Fruit fly (Drosophila melanogaster): ENCODE results near the gene CG1544.

Gene CG1544

dm6 chr3R:31218997-31219992 is 22.6 kb downstream of the CG1544 start, which contains the start of gene ATPsynC (continued):
- peak; percentile 48 for TF ChIP-seq CrebB (tag; optimal IDR thresholded peaks at IDR 0.05)
- TF ChIP-seq salm (tag; optimal IDR thresholded peaks at IDR 0.05) = no peak
- no peak for TF ChIP-seq chm (GFP tag; IDR thresholded peaks at IDR 0.05)
- TF ChIP-seq CG8089 (GFP tag; optimal IDR thresholded peaks at IDR 0.05) = peak; percentile 3
- peak; percentile 99 for TF ChIP-seq CG7357 (GFP tag; IDR thresholded peaks at IDR 0.05)
- TF ChIP-seq CG11723 (GFP tag; optimal IDR thresholded peaks at IDR 0.05) = peak; percentile 5
- no peak for TF ChIP-seq CG11085 (GFP tag; IDR thresholded peaks at IDR 0.05)
- peak; percentile 57 for TF ChIP-seq CG12391 (tag; optimal IDR thresholded peaks at IDR 0.05)
- TF ChIP-seq CG9797 (GFP tag; optimal IDR thresholded peaks at IDR 0.05) = peak; percentile 100
- peak; percentile 41 for TF ChIP-seq CG18599 (GFP tag; optimal IDR thresholded peaks at IDR 0.05)
- TF ChIP-seq vnd (GFP tag; IDR thresholded peaks at IDR 0.05; ENCODE audit: partially characterized antibody) = no peak
- TF ChIP-seq Hr51 (GFP tag; optimal IDR thresholded peaks at IDR 0.05) = peak; percentile 23 to 24
- no peak for TF ChIP-seq jing (GFP tag; optimal IDR thresholded peaks at IDR 0.05)
- no peak for TF ChIP-seq trh (GFP tag; optimal IDR thresholded peaks at IDR 0.05)
- no peak for TF ChIP-seq CG16863 (GFP tag; optimal IDR thresholded peaks at IDR 0.05)
- peak; percentile 24 for TF ChIP-seq Bdp1 (GFP tag; optimal IDR thresholded peaks at IDR 0.05)
- peak; percentile 70 for TF ChIP-seq abd-A (tag; optimal IDR thresholded peaks at IDR 0.05)
- no peak for TF ChIP-seq Tbp (GFP tag; optimal IDR thresholded peaks at IDR 0.05)
- TF ChIP-seq Deaf1 (tag; optimal IDR thresholded peaks at IDR 0.05) = peak; percentile 38
- no peak for TF ChIP-seq sqz (GFP tag; optimal IDR thresholded peaks at IDR 0.05)
- TF ChIP-seq shn (GFP tag; optimal IDR thresholded peaks at IDR 0.05) = no peak
- TF ChIP-seq CG6683 (GFP tag; optimal IDR thresholded peaks at IDR 0.05) = peak; percentile 25
- TF ChIP-seq CG4730 (GFP tag; IDR thresholded peaks at IDR 0.05) = no peak
- peak in 1 of 2 experiments; percentile 90 for TF ChIP-seq tll (GFP tag; optimal IDR thresholded peaks at IDR 0.05)
- TF ChIP-seq CG12744 (GFP tag; optimal IDR thresholded peaks at IDR 0.05) = peak; percentile 7
- TF ChIP-seq CG10979 (tag; optimal IDR thresholded peaks at IDR 0.05) = no peak
- TF ChIP-seq CG7271 (tag; optimal IDR thresholded peaks at IDR 0.05) = no peak
- no peak for TF ChIP-seq NK7.1 (GFP tag; optimal IDR thresholded peaks at IDR 0.05)
- TF ChIP-seq Stat92E (GFP tag; optimal IDR thresholded peaks at IDR 0.05) = peak in 2 of 3 experiments; percentile 75 to 81
- peak; percentile 16 for TF ChIP-seq HLH54F (GFP tag; optimal IDR thresholded peaks at IDR 0.05)
- TF ChIP-seq kni (GFP tag; optimal IDR thresholded peaks at IDR 0.05) = peak; percentile 64
- TF ChIP-seq mam (GFP tag; optimal IDR thresholded peaks at IDR 0.05) = no peak
- peak; percentile 44 for TF ChIP-seq Hsf (GFP tag; optimal IDR thresholded peaks at IDR 0.05)
- TF ChIP-seq lilli (GFP tag; optimal IDR thresholded peaks at IDR 0.05) = peak; percentile 75
- peak; percentile 48 for TF ChIP-seq CG12155 (GFP tag; optimal IDR thresholded peaks at IDR 0.05)
- TF ChIP-seq CG1529 (GFP tag; optimal IDR thresholded peaks at IDR 0.05) = no peak
- TF ChIP-seq fd64A (GFP tag; optimal IDR thresholded peaks at IDR 0.05) = peak; percentile 32
- TF ChIP-seq Side (GFP tag; optimal IDR thresholded peaks at IDR 0.05) = peak; percentile 45
- TF ChIP-seq slp2 (GFP tag; optimal IDR thresholded peaks at IDR 0.05) = peak; percentile 21
- TF ChIP-seq Rfx (GFP tag; IDR thresholded peaks at IDR 0.05) = no peak
- TF ChIP-seq CG14050 (GFP tag; IDR thresholded peaks at IDR 0.05) = no peak
- no peak for TF ChIP-seq CG7745 (tag; optimal IDR thresholded peaks at IDR 0.05)
- TF ChIP-seq sim (GFP tag; IDR thresholded peaks at IDR 0.05) = no peak
- TF ChIP-seq MBD-R2 (GFP tag; IDR thresholded peaks at IDR 0.05) = no peak
- TF ChIP-seq CG13624 (GFP tag; optimal IDR thresholded peaks at IDR 0.05) = peak; percentile 45
- no peak for TF ChIP-seq CG18262 (tag; optimal IDR thresholded peaks at IDR 0.05)
- TF ChIP-seq CG2129 (GFP tag; IDR thresholded peaks at IDR 0.05; ENCODE audit: partially characterized antibody) = no peak
- TF ChIP-seq odd (GFP tag; optimal IDR thresholded peaks at IDR 0.05) = peak; percentile 59
